Worm (Caenorhabditis elegans) whole organism, L1 larva: ENCODE results near the gene nas-6.

Experiments
- C04F5.9 ChIP-seq: sonication (generic microtip); optimal IDR thresholded peaks from 2 replicates; lab custom pipeline; 2016; ENCODE audit warnings: missing genetic modification characterization, missing compliant biosample characterization
- C34B4.2 ChIP-seq: sonication (generic microtip); optimal IDR thresholded peaks from 2 replicates; lab custom pipeline; 2017; ENCODE audit warnings: mild to moderate bottlenecking, missing genetic modification characterization, missing compliant biosample characterization
- alr-1 ChIP-seq: fragments of 200-800 bp; sonication (Bioruptor generic); optimal IDR thresholded peaks from 2 replicates; lab custom pipeline; 2018; ENCODE audit warnings: borderline replicate concordance, mild to moderate bottlenecking, missing genetic modification characterization, missing compliant biosample characterization
- ama-1 ChIP-seq: fragments of 150-350 bp; optimal IDR thresholded peaks from 2 replicates; lab custom pipeline; 2014
- blmp-1 ChIP-seq: fragments of 150-350 bp; optimal IDR thresholded peaks from 2 replicates; lab custom pipeline; 2014; ENCODE audit warnings: missing biosample characterization, missing genetic modification characterization
- ceh-63 ChIP-seq: fragments of 200-800 bp; sonication (Bioruptor generic); optimal IDR thresholded peaks from 2 replicates; lab custom pipeline; 2018; ENCODE audit warnings: mild to moderate bottlenecking, missing genetic modification characterization, missing compliant biosample characterization
- ceh-8 ChIP-seq: fragments of 200-800 bp; sonication (Bioruptor generic); optimal IDR thresholded peaks from 2 replicates; lab custom pipeline; 2018; ENCODE audit warnings: mild to moderate bottlenecking, missing genetic modification characterization, moderate library complexity, missing compliant biosample characterization
- ceh-90 ChIP-seq: sonication (generic microtip); optimal IDR thresholded peaks from 2 replicates; lab custom pipeline; 2016; ENCODE audit warnings: missing genetic modification characterization, missing compliant biosample characterization
- ces-1 ChIP-seq: fragments of 150-350 bp; optimal IDR thresholded peaks from 2 replicates; lab custom pipeline; 2014; ENCODE audit warnings: missing biosample characterization, missing genetic modification reagents, missing genetic modification characterization
- dpl-1 ChIP-seq, 3 experiments: fragments of 150-350 bp in 2 of 3; sonication (generic microtip) in 1 of 3; optimal IDR thresholded peaks; 2 replicates each; lab custom pipeline; 2014 to 2017; ENCODE audit warnings: missing biosample characterization in 3 of 3, missing genetic modification characterization in 3 of 3, missing genetic modification reagents in 3 of 3
- egl-13 ChIP-seq: sonication (generic microtip); optimal IDR thresholded peaks from 2 replicates; lab custom pipeline; 2016; ENCODE audit warnings: missing genotype, missing genetic modification reagents, missing genetic modification characterization, missing compliant biosample characterization
- egl-27 ChIP-seq, 2 experiments: fragments of 150-350 bp in 1 of 2; sonication (generic microtip); optimal IDR thresholded peaks; 3 replicates each; lab custom pipeline; 2017 to 2018; ENCODE audit warnings: missing biosample characterization in 2 of 2, missing genetic modification characterization in 2 of 2, missing genetic modification reagents in 2 of 2
- elt-2 ChIP-seq: sonication (generic microtip); optimal IDR thresholded peaks from 2 replicates; lab custom pipeline; 2016; ENCODE audit warnings: missing genetic modification characterization, mild to moderate bottlenecking, inconsistent platforms, missing compliant biosample characterization, missing genetic modification reagents
- fkh-10 ChIP-seq: sonication (generic microtip); optimal IDR thresholded peaks from 2 replicates; lab custom pipeline; 2017; ENCODE audit warnings: missing biosample characterization, missing genetic modification reagents, missing genetic modification characterization
- fkh-4 ChIP-seq: sonication (generic microtip); optimal IDR thresholded peaks from 2 replicates; lab custom pipeline; 2016; ENCODE audit warnings: missing compliant biosample characterization, missing genetic modification characterization, borderline replicate concordance
- fkh-8 ChIP-seq: sonication (generic microtip); optimal IDR thresholded peaks from 2 replicates; lab custom pipeline; 2016; ENCODE audit warnings: mild to moderate bottlenecking, missing genetic modification characterization, missing compliant biosample characterization
- fos-1 ChIP-seq: fragments of 150-350 bp; optimal IDR thresholded peaks from 2 replicates; lab custom pipeline; 2014; ENCODE audit warnings: missing biosample characterization, missing genetic modification characterization
- grh-1 ChIP-seq: fragments of 200-800 bp; sonication (Bioruptor generic); IDR thresholded peaks from 2 replicates; pipeline ENCODE4 v1.3.6; 2022; ENCODE audit warnings: missing genetic modification reagents, missing genetic modification characterization, missing compliant biosample characterization
- hlh-17 ChIP-seq: fragments of 200-800 bp; sonication (Bioruptor generic); optimal IDR thresholded peaks from 2 replicates; lab custom pipeline; 2018; ENCODE audit warnings: missing genetic modification characterization, mild to moderate bottlenecking, missing compliant biosample characterization, moderate library complexity, borderline replicate concordance
- hlh-4 ChIP-seq: sonication (generic microtip); optimal IDR thresholded peaks from 2 replicates; lab custom pipeline; 2016; ENCODE audit warnings: mild to moderate bottlenecking, missing genetic modification characterization, missing compliant biosample characterization
- hpl-2 ChIP-seq: fragments of 150-350 bp; optimal IDR thresholded peaks from 2 replicates; lab custom pipeline; 2014; ENCODE audit warnings: missing biosample characterization, missing genetic modification reagents, missing genetic modification characterization
- isw-1 ChIP-seq: fragments of 200-800 bp; sonication (Bioruptor generic); IDR thresholded peaks from 2 replicates; pipeline ENCODE4 v1.3.6; 2022; ENCODE audit warnings: missing genetic modification characterization, missing compliant biosample characterization
- lin-14 ChIP-seq: fragments of 200-800 bp; sonication (Bioruptor generic); optimal IDR thresholded peaks from 2 replicates; lab custom pipeline; 2018; ENCODE audit warnings: mild to moderate bottlenecking, missing genetic modification characterization, moderate library complexity, missing compliant biosample characterization
- lin-15B ChIP-seq: fragments of 150-350 bp; sonication (generic microtip); optimal IDR thresholded peaks from 3 replicates; lab custom pipeline; 2014; ENCODE audit warnings: missing biosample characterization, missing genetic modification characterization
- lin-35 ChIP-seq, 2 experiments: fragments of 150-350 bp; optimal IDR thresholded peaks; 2 replicates each; lab custom pipeline; 2014; ENCODE audit warnings: missing biosample characterization in 2 of 2, missing genetic modification characterization in 2 of 2, missing genetic modification reagents in 2 of 2
- lin-39 ChIP-seq: fragments of 150-350 bp; optimal IDR thresholded peaks from 2 replicates; lab custom pipeline; 2014; ENCODE audit warnings: missing biosample characterization, missing genetic modification reagents, missing genetic modification characterization
- lir-3 ChIP-seq: sonication (generic microtip); optimal IDR thresholded peaks from 2 replicates; lab custom pipeline; 2016; ENCODE audit warnings: mild to moderate bottlenecking, missing genetic modification characterization, moderate library complexity, missing compliant biosample characterization; ENCODE audit not compliant: poor library complexity
- lsy-2 ChIP-seq, 2 experiments: fragments of 150-350 bp; optimal IDR thresholded peaks; 2 replicates each; lab custom pipeline; 2014; ENCODE audit warnings: missing biosample characterization in 2 of 2, missing genetic modification characterization in 2 of 2
- mab-9 ChIP-seq: fragments of 200-800 bp; sonication (Bioruptor generic); IDR thresholded peaks from 2 replicates; pipeline ENCODE4 v1.3.6; 2022; ENCODE audit warnings: missing genetic modification reagents, missing genetic modification characterization, missing compliant biosample characterization
- mef-2 ChIP-seq: fragments of 150-350 bp; optimal IDR thresholded peaks from 2 replicates; lab custom pipeline; 2014; ENCODE audit warnings: missing biosample characterization, missing genetic modification characterization
- nhr-19 ChIP-seq: fragments of 200-800 bp; sonication (Bioruptor generic); conservative IDR thresholded peaks from 2 replicates; pipeline ENCODE4 v1.3.6; 2022; ENCODE audit warnings: missing genetic modification characterization, missing compliant biosample characterization
- nhr-47 ChIP-seq: sonication (generic microtip); optimal IDR thresholded peaks from 2 replicates; lab custom pipeline; 2016; ENCODE audit warnings: mild to moderate bottlenecking, missing genetic modification characterization, moderate library complexity, missing compliant biosample characterization
- nhr-71 ChIP-seq: sonication (generic microtip); optimal IDR thresholded peaks from 2 replicates; lab custom pipeline; 2016; ENCODE audit warnings: mild to moderate bottlenecking, missing genetic modification characterization, moderate library complexity, missing compliant biosample characterization
- nhr-77 ChIP-seq: fragments of 150-350 bp; optimal IDR thresholded peaks from 2 replicates; lab custom pipeline; 2014; ENCODE audit warnings: missing biosample characterization, missing genetic modification characterization
- nhr-90 ChIP-seq: sonication (generic microtip); optimal IDR thresholded peaks from 2 replicates; lab custom pipeline; 2016; ENCODE audit warnings: mild to moderate bottlenecking, missing genetic modification characterization, missing compliant biosample characterization; ENCODE audit not compliant: poor library complexity
- pag-3 ChIP-seq: sonication (generic microtip); optimal IDR thresholded peaks from 2 replicates; lab custom pipeline; 2017; ENCODE audit warnings: missing genetic modification characterization, mild to moderate bottlenecking, missing compliant biosample characterization, antibody characterized with exemption, borderline replicate concordance; ENCODE audit not compliant: insufficient read depth
- pax-3 ChIP-seq: fragments of 200-800 bp; sonication (Bioruptor generic); optimal IDR thresholded peaks from 2 replicates; lab custom pipeline; 2018; ENCODE audit warnings: mild to moderate bottlenecking, missing genetic modification characterization, moderate library complexity, missing compliant biosample characterization
- pqm-1 ChIP-seq: sonication (generic microtip); optimal IDR thresholded peaks from 3 replicates; lab custom pipeline; 2017; ENCODE audit warnings: missing biosample characterization, missing genetic modification characterization
- rnt-1 ChIP-seq: sonication (generic microtip); optimal IDR thresholded peaks from 2 replicates; lab custom pipeline; 2016; ENCODE audit warnings: mild to moderate bottlenecking, missing genetic modification characterization, moderate library complexity, missing compliant biosample characterization
- skn-1 ChIP-seq: fragments of 150-350 bp; optimal IDR thresholded peaks from 2 replicates; lab custom pipeline; 2014; ENCODE audit warnings: missing biosample characterization, missing genetic modification characterization
- snpc-4 ChIP-seq: fragments of 150-350 bp; optimal IDR thresholded peaks from 2 replicates; lab custom pipeline; 2014; ENCODE audit warnings: missing biosample characterization, missing genetic modification characterization
- snu-23 ChIP-seq: sonication (generic microtip); optimal IDR thresholded peaks from 2 replicates; lab custom pipeline; 2016; ENCODE audit warnings: missing genetic modification characterization, missing compliant biosample characterization
- sox-4 ChIP-seq: sonication (generic microtip); optimal IDR thresholded peaks from 2 replicates; lab custom pipeline; 2016; ENCODE audit warnings: missing genetic modification characterization, missing compliant biosample characterization
- sptf-1 ChIP-seq: fragments of 150-350 bp; optimal IDR thresholded peaks from 2 replicates; lab custom pipeline; 2014; ENCODE audit warnings: missing biosample characterization, missing genetic modification characterization
- sup-37 ChIP-seq: fragments of 200-800 bp; sonication (Bioruptor generic); optimal IDR thresholded peaks from 2 replicates; lab custom pipeline; 2018; ENCODE audit warnings: mild to moderate bottlenecking, missing genetic modification characterization, missing compliant biosample characterization
- tlp-1 ChIP-seq: fragments of 150-350 bp; optimal IDR thresholded peaks from 2 replicates; lab custom pipeline; 2014; ENCODE audit warnings: missing biosample characterization, missing genetic modification characterization
- unc-130 ChIP-seq: fragments of 150-350 bp; optimal IDR thresholded peaks from 2 replicates; lab custom pipeline; 2017; ENCODE audit warnings: missing biosample characterization, missing genetic modification characterization, inconsistent platforms
- unc-62 ChIP-seq: fragments of 150-350 bp; optimal IDR thresholded peaks from 2 replicates; lab custom pipeline; 2014; ENCODE audit warnings: missing biosample characterization, missing genetic modification reagents, missing genetic modification characterization
- zag-1 ChIP-seq: fragments of 150-350 bp; optimal IDR thresholded peaks from 2 replicates; lab custom pipeline; 2014; ENCODE audit warnings: missing biosample characterization, missing genetic modification characterization
- zip-4 ChIP-seq: fragments of 200-800 bp; sonication (Bioruptor generic); optimal IDR thresholded peaks from 2 replicates; lab custom pipeline; 2018; ENCODE audit warnings: mild to moderate bottlenecking, missing genetic modification characterization, moderate library complexity, missing compliant biosample characterization
- ztf-11 ChIP-seq, 2 experiments: sonication (generic microtip); optimal IDR thresholded peaks; 2 replicates each; lab custom pipeline; 2016 to 2017; ENCODE audit warnings: missing genetic modification characterization in 2 of 2, missing biosample characterization in 1 of 2, missing compliant biosample characterization in 1 of 2
- ztf-4 ChIP-seq: fragments of 150-350 bp; optimal IDR thresholded peaks from 2 replicates; lab custom pipeline; 2014; ENCODE audit warnings: missing biosample characterization, missing genetic modification characterization

Gene nas-6

ce11 chrIV:17461222-17461707 lies 29.3 kb downstream of the nas-6 start, which contains the start of gene rif-1.1 (continued):
- TF ChIP-seq skn-1 (tag; lab: Kevin White, UChicago): peak; percentile 52
- no peak for TF ChIP-seq elt-2 (tag; lab: Kevin White, UChicago)
- no peak for TF ChIP-seq grh-1
- no peak for TF ChIP-seq lin-14 (GFP tag; lab: Kevin White, UChicago)
- TF ChIP-seq fos-1: peak; percentile 19
- no peak for TF ChIP-seq C04F5.9 (tag; lab: Kevin White, UChicago)
- TF ChIP-seq nhr-19 (GFP tag; lab: Robert Waterston, UW): no peak
- no peak for TF ChIP-seq ceh-63
- TF ChIP-seq snpc-4 (tag; lab: Kevin White, UChicago): no peak
- TF ChIP-seq ceh-8 (GFP tag; lab: Kevin White, UChicago): no peak
- TF ChIP-seq unc-130 (tag; lab: Kevin White, UChicago): peak; percentile 4
- TF ChIP-seq ztf-4: no peak
- no peak for TF ChIP-seq fkh-10
- TF ChIP-seq lin-35 (GFP tag; optimal IDR thresholded peaks at IDR 0.05; lab: Kevin White, UChicago): peak; percentile 91 to 97
- TF ChIP-seq mef-2 (tag; lab: Kevin White, UChicago): no peak
- TF ChIP-seq nhr-77: peak; percentile 41
- TF ChIP-seq egl-27 (tag; optimal IDR thresholded peaks at IDR 0.05; lab: Kevin White, UChicago): no peak
- no peak for TF ChIP-seq fkh-4 (tag; lab: Kevin White, UChicago)
- no peak for TF ChIP-seq hlh-17 (GFP tag; lab: Kevin White, UChicago)
- no peak for TF ChIP-seq nhr-71 (tag; lab: Kevin White, UChicago)
- peak; percentile 57 to 95 for TF ChIP-seq lsy-2 (tag; optimal IDR thresholded peaks at IDR 0.05; lab: Kevin White, UChicago)
- TF ChIP-seq hpl-2 (GFP tag; lab: Kevin White, UChicago): peak; percentile 6
- TF ChIP-seq blmp-1 (tag; lab: Kevin White, UChicago): peak; percentile 42
- no peak for TF ChIP-seq ama-1
- TF ChIP-seq zip-4 (GFP tag; lab: Kevin White, UChicago): no peak
- TF ChIP-seq nhr-47 (tag; lab: Kevin White, UChicago): peak; percentile 56
- TF ChIP-seq dpl-1 (GFP tag; optimal IDR thresholded peaks at IDR 0.05; lab: Kevin White, UChicago): peak; percentile 91 to 94 (median 92)
- TF ChIP-seq zag-1 (tag; lab: Kevin White, UChicago): no peak
- peak; percentile 30 for TF ChIP-seq nhr-90 (tag; lab: Kevin White, UChicago)
- TF ChIP-seq lin-15B (tag; lab: Kevin White, UChicago): no peak
- TF ChIP-seq C34B4.2: no peak
- no peak for TF ChIP-seq pax-3 (tag; lab: Kevin White, UChicago)
- TF ChIP-seq rnt-1 (tag; lab: Kevin White, UChicago): peak; percentile 54
- no peak for TF ChIP-seq pag-3 (tag; lab: Kevin White, UChicago)
- no peak for TF ChIP-seq lin-39 (tag; lab: Kevin White, UChicago)
- TF ChIP-seq fkh-8 (tag; lab: Kevin White, UChicago): peak; percentile 33
- TF ChIP-seq sox-4: no peak
- no peak for TF ChIP-seq alr-1 (tag; lab: Kevin White, UChicago)
- TF ChIP-seq ceh-90 (tag; lab: Kevin White, UChicago): no peak
- TF ChIP-seq lir-3 (tag; lab: Kevin White, UChicago): no peak
- no peak for TF ChIP-seq sup-37 (GFP tag; lab: Kevin White, UChicago)
- TF ChIP-seq ces-1 (GFP tag; lab: Kevin White, UChicago): no peak
- no peak for TF ChIP-seq ztf-11 (tag; optimal IDR thresholded peaks at IDR 0.05; lab: Kevin White, UChicago)
- TF ChIP-seq tlp-1 (tag; lab: Kevin White, UChicago): no peak
- TF ChIP-seq egl-13: no peak
- no peak for TF ChIP-seq hlh-4 (tag; lab: Kevin White, UChicago)
- TF ChIP-seq unc-62 (GFP tag; lab: Kevin White, UChicago): no peak
- no peak for TF ChIP-seq mab-9 (GFP tag; lab: Robert Waterston, UW)
- TF ChIP-seq isw-1 (GFP tag; lab: Robert Waterston, UW): no peak
- no peak for TF ChIP-seq pqm-1 (tag; lab: Kevin White, UChicago)
- TF ChIP-seq snu-23: peak; percentile 59
- no peak for TF ChIP-seq sptf-1 (tag; lab: Kevin White, UChicago)
